Worm (Caenorhabditis elegans): ENCODE measurements around the gene hacl-1.
A peak's percentile ranks its signal among the peaks of the same experiment; 100 is the strongest.

Gene hacl-1

ce11 chrII:11464427-11464944 is 28.3 kb downstream of the hacl-1 start, which contains the start of the genes aars-1 and rga-1 (continued):
- TF ChIP-seq dpl-1 (GFP tag; optimal IDR thresholded peaks at IDR 0.05) (peak in 2 of 3 experiments; percentile 26 to 44), lin-14 (GFP tag; optimal IDR thresholded peaks at IDR 0.05) (peak; percentile 87), nhr-76 (tag; optimal IDR thresholded peaks at IDR 0.05) (no peak), zip-4 (GFP tag; optimal IDR thresholded peaks at IDR 0.05) (no peak), blmp-1 (tag; optimal IDR thresholded peaks at IDR 0.05) (peak; percentile 88), pqm-1 (tag; optimal IDR thresholded peaks at IDR 0.05) (no peak), xbp-1 (tag; optimal IDR thresholded peaks at IDR 0.05) (peak; percentile 24), lsy-2 (tag; optimal IDR thresholded peaks at IDR 0.05) (peak; percentile 28 to 57), nhr-20 (tag; optimal IDR thresholded peaks at IDR 0.05) (peak; percentile 68), hlh-17 (GFP tag; optimal IDR thresholded peaks at IDR 0.05; ENCODE audit: borderline replicate concordance) (no peak), lir-3 (tag; optimal IDR thresholded peaks at IDR 0.05; ENCODE audit: poor library complexity) (peak; percentile 32), swsn-7 (tag; optimal IDR thresholded peaks at IDR 0.05) (peak; percentile 24), elt-3 (tag; optimal IDR thresholded peaks at IDR 0.05) (peak in 3 of 6 experiments; percentile 5 to 57 (median 55)), C34B4.2 (tag; optimal IDR thresholded peaks at IDR 0.05) (no peak), nhr-77 (tag; optimal IDR thresholded peaks at IDR 0.05) (peak; percentile 16), isw-1 (GFP tag; IDR thresholded peaks at IDR 0.05) (no peak), jun-1 (tag; optimal IDR thresholded peaks at IDR 0.05) (peak; percentile 42), unc-98 (GFP tag; IDR thresholded peaks at IDR 0.05) (no peak), nhr-11 (tag; optimal IDR thresholded peaks at IDR 0.05) (no peak), nhr-237 (tag; optimal IDR thresholded peaks at IDR 0.05) (no peak), nhr-90 (tag; optimal IDR thresholded peaks at IDR 0.05; ENCODE audit: poor library complexity) (peak; percentile 10), rnt-1 (tag; optimal IDR thresholded peaks at IDR 0.05) (peak; percentile 61), nhr-71 (tag; optimal IDR thresholded peaks at IDR 0.05) (peak; percentile 57), snu-23 (GFP tag; optimal IDR thresholded peaks at IDR 0.05) (peak; percentile 60), ztf-4 (tag; optimal IDR thresholded peaks at IDR 0.05) (no peak), nhr-47 (tag; optimal IDR thresholded peaks at IDR 0.05) (peak; percentile 16), egl-13 (tag; optimal IDR thresholded peaks at IDR 0.05) (no peak), zag-1 (tag; optimal IDR thresholded peaks at IDR 0.05) (no peak), unc-30 (tag; optimal IDR thresholded peaks at IDR 0.05) (no peak), ces-1 (GFP tag; optimal IDR thresholded peaks at IDR 0.05) (no peak), ceh-88 (GFP tag; IDR thresholded peaks at IDR 0.05) (no peak), nhr-84 (tag; optimal IDR thresholded peaks at IDR 0.05) (no peak), tlp-1 (tag; optimal IDR thresholded peaks at IDR 0.05) (no peak), tbx-2 (tag; optimal IDR thresholded peaks at IDR 0.05) (peak; percentile 55)

- TF ChIP-seq lin-15B (tag; optimal IDR thresholded peaks at IDR 0.05) (no peak), nhr-237 (tag; optimal IDR thresholded peaks at IDR 0.05) (no peak), unc-98 (GFP tag; IDR thresholded peaks at IDR 0.05) (no peak), ceh-82 (tag; optimal IDR thresholded peaks at IDR 0.05) (no peak), sox-4 (tag; optimal IDR thresholded peaks at IDR 0.05) (no peak), ztf-11 (tag; optimal IDR thresholded peaks at IDR 0.05) (no peak), dpl-1 (GFP tag; optimal IDR thresholded peaks at IDR 0.05) (peak in 1 of 3 experiments; percentile 27), ets-5 (GFP tag; IDR thresholded peaks at IDR 0.05) (no peak), tbx-2 (tag; optimal IDR thresholded peaks at IDR 0.05) (no peak), dsc-1 (tag; optimal IDR thresholded peaks at IDR 0.05) (no peak), efl-1 (optimal IDR thresholded peaks at IDR 0.05) (peak; percentile 9 to 31), efl-1 (GFP tag; optimal IDR thresholded peaks at IDR 0.05 in 1 of 2) (peak; percentile 8 to 56), tlp-1 (tag; optimal IDR thresholded peaks at IDR 0.05) (no peak), ztf-4 (tag; optimal IDR thresholded peaks at IDR 0.05) (no peak), unc-130 (tag; optimal IDR thresholded peaks at IDR 0.05) (no peak), lir-3 (tag; optimal IDR thresholded peaks at IDR 0.05; ENCODE audit: poor library complexity) (peak; percentile 41), unc-62 (GFP tag; optimal IDR thresholded peaks at IDR 0.05) (no peak), lsy-2 (tag; optimal IDR thresholded peaks at IDR 0.05) (peak in 1 of 2 experiments; percentile 9), nhr-19 (GFP tag; conservative IDR thresholded peaks at IDR 0.05) (no peak), C34B4.2 (tag; optimal IDR thresholded peaks at IDR 0.05) (no peak), snu-23 (GFP tag; optimal IDR thresholded peaks at IDR 0.05) (no peak), mep-1 (tag; optimal IDR thresholded peaks at IDR 0.05) (no peak), ceh-90 (tag; optimal IDR thresholded peaks at IDR 0.05) (peak; percentile 46), hlh-4 (tag; optimal IDR thresholded peaks at IDR 0.05) (no peak), fkh-8 (tag; optimal IDR thresholded peaks at IDR 0.05) (no peak), ceh-63 (GFP tag; optimal IDR thresholded peaks at IDR 0.05) (no peak), nhr-71 (tag; optimal IDR thresholded peaks at IDR 0.05) (no peak), lin-13 (GFP tag; optimal IDR thresholded peaks at IDR 0.05) (no peak), rnt-1 (tag; optimal IDR thresholded peaks at IDR 0.05) (peak; percentile 15), isw-1 (GFP tag; IDR thresholded peaks at IDR 0.05) (no peak)
Measured at ce11 chrII:11463899-11464298, 28.9 kb downstream of the hacl-1 start.
